Worm (Caenorhabditis elegans): Measurements from ENCODE around the gene F35H8.1.

DNA sequence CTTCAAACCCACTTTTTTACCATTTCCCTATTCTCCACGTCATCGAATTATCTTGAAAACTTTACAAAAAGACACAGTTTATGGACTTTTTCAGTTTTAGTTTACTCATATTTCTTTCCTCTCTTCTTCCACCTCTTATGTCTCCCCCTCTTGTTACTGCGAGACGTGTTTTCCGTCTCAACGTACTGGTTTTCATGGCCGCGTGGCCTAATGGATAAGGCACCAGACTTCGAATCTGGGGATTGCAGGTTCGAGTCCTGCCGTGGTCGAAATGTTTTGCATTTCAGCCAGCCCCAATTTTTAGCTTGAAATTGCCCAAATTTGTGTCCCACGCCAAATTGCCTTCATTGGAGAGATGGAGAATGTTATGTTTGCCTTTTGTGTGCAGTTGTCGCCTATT is 13.0 kb upstream of the F35H8.1 start:
- TF ChIP-seq ama-1 (optimal IDR thresholded peaks at IDR 0.05) (no peak), ama-1 (GFP tag; optimal IDR thresholded peaks at IDR 0.05) (peak in 1 of 2 experiments; percentile 85), Y56A3A.18 (GFP tag; IDR thresholded peaks at IDR 0.05) (peak; percentile 77; the same call in 1 of the 2 replicates), lag-1 (GFP tag; IDR thresholded peaks at IDR 0.05) (no peak), nfya-1 (tag; optimal IDR thresholded peaks at IDR 0.05; ENCODE audit: borderline replicate concordance, insufficient read depth) (no peak), aptf-2 (GFP tag; conservative IDR thresholded peaks at IDR 0.05) (0 out of 2 replicates have a peak, but pooled peaks have one; percentile 65), somi-1 (GFP tag; optimal IDR thresholded peaks at IDR 0.05) (peak; percentile 65), hrde-1 (tag; optimal IDR thresholded peaks at IDR 0.05; ENCODE audit: borderline replicate concordance) (peak; percentile 68), egrh-3 (GFP tag; IDR thresholded peaks at IDR 0.05) (peak; percentile 29; the same call in 1 of the 2 replicates), nhr-90 (tag; optimal IDR thresholded peaks at IDR 0.05) (peak; percentile 90), hmg-1.2 (GFP tag; IDR thresholded peaks at IDR 0.05) (peak; percentile 72)

Measured in whole organism, young adult.